Fruit fly (Drosophila melanogaster) whole organism, embryonic: ENCODE data around the gene ppk30.

ENCODE experiments used
- Blimp-1 ChIP-seq: fragments of 200-800 bp; sonication (Bioruptor generic); optimal IDR thresholded peaks from 3 replicates; lab custom pipeline; 2018; ENCODE audit warnings: missing biosample characterization, missing genetic modification characterization, mild to moderate bottlenecking, moderate library complexity, missing genetic modification reagents
- CG3838 ChIP-seq: fragments of 200-800 bp; sonication (Bioruptor generic); optimal IDR thresholded peaks from 3 replicates; lab custom pipeline; 2016; ENCODE audit warnings: missing biosample characterization, missing genetic modification characterization
- CG8924 ChIP-seq: fragments of 200-800 bp; optimal IDR thresholded peaks from 3 replicates; lab custom pipeline; 2019; ENCODE audit warnings: missing biosample characterization, mild to moderate bottlenecking, missing genetic modification characterization, moderate library complexity
- D19A ChIP-seq: fragments of 200-800 bp; optimal IDR thresholded peaks from 3 replicates; lab custom pipeline; 2019; ENCODE audit warnings: missing biosample characterization, mild to moderate bottlenecking, missing genetic modification characterization, moderate library complexity
- Fer1 ChIP-seq: fragments of 200-800 bp; sonication (Bioruptor generic); optimal IDR thresholded peaks from 2 replicates; lab custom pipeline; 2017; ENCODE audit warnings: missing biosample characterization, mild to moderate bottlenecking, missing genetic modification characterization
- HLH3B ChIP-seq: fragments of 200-800 bp; sonication (Bioruptor generic); IDR thresholded peaks from 2 replicates; pipeline ENCODE4 v1.3.6; 2022; ENCODE audit warnings: missing biosample characterization, missing genetic modification characterization
- dm ChIP-seq: fragments of 200-800 bp; sonication (Bioruptor generic); optimal IDR thresholded peaks from 3 replicates; lab custom pipeline; 2016; ENCODE audit warnings: missing biosample characterization, missing genetic modification characterization
- nau ChIP-seq: fragments of 200-800 bp; sonication (Bioruptor generic); optimal IDR thresholded peaks from 3 replicates; lab custom pipeline; 2017; ENCODE audit warnings: missing biosample characterization, mild to moderate bottlenecking, missing genetic modification characterization, missing genetic modification reagents
- ro ChIP-seq: fragments of 200-800 bp; sonication (Bioruptor generic); IDR thresholded peaks from 2 replicates; pipeline ENCODE4 v1.3.6; 2022; ENCODE audit warnings: missing biosample characterization, missing genetic modification characterization
- sens-2 ChIP-seq: fragments of 200-800 bp; sonication (Bioruptor generic); IDR thresholded peaks from 2 replicates; pipeline ENCODE4 v1.3.6; 2022; ENCODE audit warnings: missing biosample characterization, missing genetic modification characterization

dm6 chr3R:29671060-29671707, 2.2 kb downstream of the ppk30 start, which contains the start of gene Obp99a:
- TF ChIP-seq Blimp-1 (GFP tag; lab: Kevin White, UChicago) (no peak), CG3838 (GFP tag; lab: Kevin White, UChicago) (no peak), ro (no peak), dm (GFP tag; lab: Kevin White, UChicago) (no peak), HLH3B (GFP tag; lab: Robert Waterston, UW) (no peak), sens-2 (GFP tag; lab: Robert Waterston, UW) (no peak), Fer1 (GFP tag; lab: Kevin White, UChicago) (no peak), nau (GFP tag; lab: Kevin White, UChicago) (no peak), D19A (tag; lab: Kevin White, UChicago) (no peak), CG8924 (tag; lab: Kevin White, UChicago) (no peak)
